Fruit fly (Drosophila melanogaster): ENCODE data around the gene mRpL11.

The mRpL11 gene

DNA sequence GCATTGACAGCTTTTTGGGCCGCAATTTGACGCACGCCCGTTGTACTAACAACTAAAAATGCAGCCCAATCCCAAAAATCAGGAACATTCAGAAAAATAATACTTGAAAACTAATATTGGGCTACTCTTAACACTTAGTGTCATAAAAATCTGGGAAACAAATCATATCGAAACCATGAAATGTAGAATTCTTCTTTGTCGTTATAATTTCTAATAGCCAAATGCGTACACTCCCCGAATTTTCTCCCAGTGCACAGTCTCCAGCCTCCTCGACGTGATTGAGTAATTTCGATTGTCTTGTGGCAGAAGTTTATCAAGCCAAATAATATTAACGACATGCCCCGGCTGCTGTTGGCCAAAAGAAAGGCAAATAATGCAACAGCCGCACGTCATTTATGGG, 17.7 kb upstream of the mRpL11 start:
- TF ChIP-seq Hr39 (optimal IDR thresholded peaks at IDR 0.05) (no peak), sens (GFP tag) (peak; percentile 3)

DNA sequence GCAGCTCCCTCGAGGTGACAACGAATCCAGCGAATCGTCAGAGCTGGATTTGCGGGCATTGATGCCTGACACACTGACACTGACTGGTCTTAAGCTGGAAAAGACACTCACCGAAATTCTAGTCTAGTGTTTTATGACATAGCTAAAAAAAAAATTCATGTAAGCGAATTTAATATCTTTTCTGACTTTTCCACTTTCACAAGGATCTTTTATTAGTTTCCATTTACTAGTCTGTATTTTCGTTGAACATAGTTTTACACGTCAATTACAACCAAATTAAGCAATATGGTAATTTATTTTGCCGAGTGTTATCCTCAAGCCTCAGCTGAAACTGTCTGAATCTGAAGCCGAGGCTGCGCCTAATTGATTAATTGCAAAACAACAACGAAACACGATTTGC, 15.3 kb upstream of the mRpL11 start:
- no peak for TF ChIP-seq salm (tag; optimal IDR thresholded peaks at IDR 0.05)
- peak; percentile 66 for TF ChIP-seq Ets65A (GFP tag)
- peak; percentile 43; the same call in 1 of the 2 replicates for TF ChIP-seq Drgx (GFP tag; IDR thresholded peaks at IDR 0.05)
- TF ChIP-seq Antp (GFP tag; optimal IDR thresholded peaks at IDR 0.05), result no peak
- no peak for TF ChIP-seq H2.0 (GFP tag; IDR thresholded peaks at IDR 0.05)
- TF ChIP-seq CG18262 (tag; optimal IDR thresholded peaks at IDR 0.05), result no peak
- TF ChIP-seq eve (GFP tag; optimal IDR thresholded peaks at IDR 0.05), result no peak

DNA sequence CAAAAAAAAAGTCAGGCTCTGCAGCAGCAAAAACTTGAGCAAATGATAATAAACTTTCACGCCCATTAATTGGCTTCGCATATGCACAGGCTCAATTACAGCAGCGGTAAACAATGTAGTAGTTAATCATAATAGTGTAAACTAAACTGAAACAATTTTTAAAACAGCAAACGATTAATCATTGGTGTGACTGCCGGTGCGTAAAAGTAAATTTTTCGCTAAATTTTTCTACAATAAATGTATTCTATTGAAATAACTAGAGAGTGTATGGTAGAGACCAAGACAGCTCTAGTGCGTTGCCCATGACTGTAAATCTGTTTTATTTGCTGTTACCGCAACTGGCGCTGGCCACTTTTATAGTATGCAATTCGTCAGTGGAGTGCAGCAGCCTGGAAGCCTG, 13.6 kb upstream of the mRpL11 start:
- TF ChIP-seq psq (GFP tag; optimal IDR thresholded peaks at IDR 0.05), result no peak
- peak in 1 of 2 experiments; percentile 21 for TF ChIP-seq bsh (GFP tag; optimal IDR thresholded peaks at IDR 0.05)
- TF ChIP-seq sens (GFP tag), result peak; percentile 78
- peak; percentile 40; the same call in 1 of the 3 replicates for TF ChIP-seq row (GFP tag; IDR thresholded peaks at IDR 0.05)
- no peak for TF ChIP-seq CG14860 (GFP tag; IDR thresholded peaks at IDR 0.05; ENCODE audit: partially characterized antibody)
- no peak for TF ChIP-seq CG11723 (GFP tag; optimal IDR thresholded peaks at IDR 0.05)
- no peak for TF ChIP-seq CG10147 (GFP tag; optimal IDR thresholded peaks at IDR 0.05)
- no peak for TF ChIP-seq lilli (GFP tag; optimal IDR thresholded peaks at IDR 0.05)
- peak; percentile 0 for TF ChIP-seq phol (tag; optimal IDR thresholded peaks at IDR 0.05)
- TF ChIP-seq cad (GFP tag; optimal IDR thresholded peaks at IDR 0.05), result peak; percentile 86
- 0 out of 2 replicates have a peak, but pooled peaks have one; percentile 19 for TF ChIP-seq CG11696 (GFP tag; IDR thresholded peaks at IDR 0.05)
- TF ChIP-seq croc (GFP tag; conservative IDR thresholded peaks at IDR 0.05), result no peak
- peak; percentile 49 for TF ChIP-seq CG1603 (tag; optimal IDR thresholded peaks at IDR 0.05)
- peak; percentile 16 for TF ChIP-seq unpg (GFP tag; optimal IDR thresholded peaks at IDR 0.05)
- TF ChIP-seq tio (GFP tag; optimal IDR thresholded peaks at IDR 0.05), result peak; percentile 13
- TF ChIP-seq Drgx (GFP tag; IDR thresholded peaks at IDR 0.05), result peak; percentile 66
- TF ChIP-seq CG17186 (GFP tag; optimal IDR thresholded peaks at IDR 0.05), result no peak
- peak; percentile 1 for TF ChIP-seq CG1602 (GFP tag; optimal IDR thresholded peaks at IDR 0.05)
- 0 out of 3 replicates have a peak, but pooled peaks have one; percentile 22 for TF ChIP-seq ci (GFP tag; IDR thresholded peaks at IDR 0.05)
- 0 out of 2 replicates have a peak, but pooled peaks have one; percentile 20 for TF ChIP-seq Xrp1 (GFP tag; IDR thresholded peaks at IDR 0.05)
- peak; percentile 18 for TF ChIP-seq dmrt11E (tag; optimal IDR thresholded peaks at IDR 0.05)
- peak; percentile 33 for TF ChIP-seq Sox102F (GFP tag; optimal IDR thresholded peaks at IDR 0.05)
- no peak for TF ChIP-seq prd (optimal IDR thresholded peaks at IDR 0.05)
- TF ChIP-seq prd (GFP tag; IDR thresholded peaks at IDR 0.05), result peak; percentile 54; the same call in 2 of the 3 replicates
- TF ChIP-seq gem (tag; optimal IDR thresholded peaks at IDR 0.05), result peak; percentile 30

DNA sequence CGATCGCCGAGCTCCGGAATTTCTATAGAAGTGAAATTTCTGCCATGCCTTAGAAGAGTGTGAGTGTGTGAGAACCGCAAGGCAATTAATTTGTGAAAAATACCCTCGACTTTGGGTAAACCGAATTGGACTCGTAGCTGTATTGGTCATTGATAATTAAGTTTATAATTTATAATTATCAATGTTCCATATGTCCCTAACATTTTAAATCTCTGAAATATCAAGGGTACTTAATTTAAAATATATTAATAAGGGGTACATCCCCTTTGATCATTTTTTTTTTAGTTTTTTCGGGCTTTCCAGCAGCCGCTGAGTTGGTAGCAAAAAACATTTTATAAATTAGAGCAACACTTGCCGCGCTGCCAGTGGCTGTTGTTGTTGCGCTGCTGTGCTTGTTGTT, 6.5 kb upstream of the mRpL11 start:
- no peak for TF ChIP-seq MBD-R2 (GFP tag; IDR thresholded peaks at IDR 0.05)
- TF ChIP-seq CG14965 (GFP tag; optimal IDR thresholded peaks at IDR 0.05; ENCODE audit: borderline replicate concordance), result no peak
- TF ChIP-seq grau (tag; optimal IDR thresholded peaks at IDR 0.05), result no peak
- TF ChIP-seq CG9727 (GFP tag; optimal IDR thresholded peaks at IDR 0.05), result no peak
- no peak for TF ChIP-seq toy (GFP tag; IDR thresholded peaks at IDR 0.05)
- TF ChIP-seq CG30431 (GFP tag; optimal IDR thresholded peaks at IDR 0.05), result no peak
- no peak for TF ChIP-seq fd64A (GFP tag; optimal IDR thresholded peaks at IDR 0.05)
- no peak for TF ChIP-seq ATbp (GFP tag; optimal IDR thresholded peaks at IDR 0.05)

Data from whole organism, embryonic.